Fruit fly (Drosophila melanogaster): Measurements from ENCODE around the gene Alg14.

- TF ChIP-seq CG7101 (tag; optimal IDR thresholded peaks at IDR 0.05) (no peak), ovo (GFP tag; optimal IDR thresholded peaks at IDR 0.05) (no peak), CG1620 (GFP tag; optimal IDR thresholded peaks at IDR 0.05) (no peak), tj (GFP tag; optimal IDR thresholded peaks at IDR 0.05) (peak; percentile 6)
Observed at dm6 chrX:15482236-15482660, 10.3 kb downstream of the Alg14 start, which contains the start of gene CG6340.

Data from whole organism, adult.